Worm (Caenorhabditis elegans) whole organism, early embryonic: ENCODE data around the gene nhr-218.

Source experiments
- B0310.2 ChIP-seq: sonication (generic microtip); optimal IDR thresholded peaks from 2 replicates; lab custom pipeline; 2016; ENCODE audit warnings: mild to moderate bottlenecking, missing genetic modification characterization, missing compliant biosample characterization
- F13C5.2 ChIP-seq: sonication (generic microtip); optimal IDR thresholded peaks from 2 replicates; lab custom pipeline; 2017; ENCODE audit warnings: mild to moderate bottlenecking, missing genetic modification characterization, inconsistent platforms, missing compliant biosample characterization
- aly-1 ChIP-seq: sonication (generic microtip); optimal IDR thresholded peaks from 2 replicates; lab custom pipeline; 2016; ENCODE audit warnings: missing genetic modification characterization, missing compliant biosample characterization
- ama-1 ChIP-seq: fragments of 150-350 bp; optimal IDR thresholded peaks from 2 replicates; lab custom pipeline; 2014
- ceh-13 ChIP-seq: fragments of 200-800 bp; sonication (Bioruptor generic); optimal IDR thresholded peaks from 2 replicates; lab custom pipeline; 2018; ENCODE audit warnings: mild to moderate bottlenecking, missing genetic modification characterization, missing compliant biosample characterization
- ceh-36 ChIP-seq: sonication (generic microtip); optimal IDR thresholded peaks from 2 replicates; lab custom pipeline; 2016; ENCODE audit warnings: missing genetic modification characterization, inconsistent platforms, missing compliant biosample characterization
- ets-7 ChIP-seq: sonication (generic microtip); optimal IDR thresholded peaks from 2 replicates; lab custom pipeline; 2016; ENCODE audit warnings: missing genotype, missing genetic modification characterization, missing compliant biosample characterization
- flt-1 ChIP-seq: fragments of 200-800 bp; sonication (Bioruptor generic); IDR thresholded peaks from 2 replicates; pipeline ENCODE4 v1.3.6; 2022; ENCODE audit warnings: missing genetic modification characterization, missing compliant biosample characterization
- hmbx-1 ChIP-seq: sonication (generic microtip); optimal IDR thresholded peaks from 2 replicates; lab custom pipeline; 2016; ENCODE audit warnings: mild to moderate bottlenecking, missing genetic modification characterization, missing compliant biosample characterization
- hmg-4 ChIP-seq: fragments of 200-800 bp; sonication (Bioruptor generic); optimal IDR thresholded peaks from 2 replicates; lab custom pipeline; 2018; ENCODE audit warnings: mild to moderate bottlenecking, missing genetic modification characterization, missing compliant biosample characterization
- hnd-1 ChIP-seq: sonication (generic microtip); optimal IDR thresholded peaks from 2 replicates; lab custom pipeline; 2016; ENCODE audit warnings: missing genetic modification characterization, missing compliant biosample characterization
- pes-1 ChIP-seq: fragments of 200-800 bp; sonication (Bioruptor generic); IDR thresholded peaks from 2 replicates; pipeline ENCODE4 v1.3.6; 2022; ENCODE audit warnings: missing genetic modification reagents, missing genetic modification characterization, missing compliant biosample characterization
- scrt-1 ChIP-seq: fragments of 200-800 bp; sonication (Bioruptor generic); IDR thresholded peaks from 2 replicates; pipeline ENCODE4 v1.3.6; 2022; ENCODE audit warnings: missing genetic modification characterization, missing compliant biosample characterization
- sea-1 ChIP-seq: fragments of 200-800 bp; sonication (Bioruptor generic); conservative IDR thresholded peaks from 2 replicates; pipeline ENCODE4 v1.3.6; 2022; ENCODE audit warnings: missing genetic modification characterization, missing compliant biosample characterization
- tbx-11 ChIP-seq: fragments of 200-800 bp; sonication (Bioruptor generic); IDR thresholded peaks from 2 replicates; pipeline ENCODE4 v1.3.6; 2022; ENCODE audit warnings: missing genetic modification characterization, missing compliant biosample characterization
- tbx-37 ChIP-seq: fragments of 200-800 bp; sonication (Bioruptor generic); conservative IDR thresholded peaks from 2 replicates; pipeline ENCODE4 v1.3.6; 2022; ENCODE audit warnings: missing genetic modification reagents, missing genetic modification characterization, missing compliant biosample characterization
- tra-4 ChIP-seq: sonication (generic microtip); optimal IDR thresholded peaks from 2 replicates; lab custom pipeline; 2017; ENCODE audit warnings: missing genetic modification characterization, missing compliant biosample characterization

nhr-218 gene

ce11 chrV:16298669-16299068 lies 40.4 kb downstream of the nhr-218 start, which contains the start of gene srbc-84:
Gene srbc-84, plus strand, starts transcription at chrV:16298969.
- TF ChIP-seq tbx-37 (GFP tag; lab: Robert Waterston, UW) (no peak), hmg-4 (GFP tag; lab: Kevin White, UChicago) (no peak), ceh-36 (no peak), scrt-1 (GFP tag; lab: Robert Waterston, UW) (no peak), flt-1 (GFP tag; lab: Robert Waterston, UW) (no peak), tra-4 (no peak), F13C5.2 (tag; lab: Kevin White, UChicago) (no peak), ama-1 (lab: Kevin White, UChicago) (no peak), ets-7 (tag; lab: Kevin White, UChicago) (no peak), aly-1 (tag; lab: Kevin White, UChicago) (no peak), sea-1 (GFP tag; lab: Robert Waterston, UW) (no peak), pes-1 (GFP tag; lab: Robert Waterston, UW) (no peak), tbx-11 (GFP tag; lab: Robert Waterston, UW) (no peak), B0310.2 (tag; lab: Kevin White, UChicago) (no peak), ceh-13 (no peak), hnd-1 (no peak), hmbx-1 (tag; lab: Kevin White, UChicago) (no peak)

- TF ChIP-seq hnd-1 (no peak), F13C5.2 (tag; lab: Kevin White, UChicago) (no peak), ceh-13 (no peak), tbx-11 (GFP tag; lab: Robert Waterston, UW) (no peak), B0310.2 (tag; lab: Kevin White, UChicago) (no peak), pes-1 (GFP tag; lab: Robert Waterston, UW) (no peak)
Measured at ce11 chrV:16299834-16300233, 41.6 kb downstream of the nhr-218 start.

- TF ChIP-seq flt-1 (GFP tag; lab: Robert Waterston, UW) (no peak), scrt-1 (GFP tag; lab: Robert Waterston, UW) (no peak), pes-1 (GFP tag; lab: Robert Waterston, UW) (no peak), tbx-11 (GFP tag; lab: Robert Waterston, UW) (no peak), tra-4 (no peak), F13C5.2 (tag; lab: Kevin White, UChicago) (no peak), ceh-36 (no peak), hmbx-1 (tag; lab: Kevin White, UChicago) (no peak), ama-1 (lab: Kevin White, UChicago) (no peak), hnd-1 (no peak), ets-7 (tag; lab: Kevin White, UChicago) (no peak), hmg-4 (GFP tag; lab: Kevin White, UChicago) (no peak), tbx-37 (GFP tag; lab: Robert Waterston, UW) (no peak), ceh-13 (no peak), sea-1 (GFP tag; lab: Robert Waterston, UW) (no peak), B0310.2 (tag; lab: Kevin White, UChicago) (no peak), aly-1 (tag; lab: Kevin White, UChicago) (no peak)
Measured at ce11 chrV:16300276-16300675, 42.0 kb downstream of the nhr-218 start, which contains the start of gene srbc-82. Gene srbc-82, plus strand, starts transcription at chrV:16300576.

- TF ChIP-seq ama-1 (lab: Kevin White, UChicago): no peak
- TF ChIP-seq ets-7 (tag; lab: Kevin White, UChicago): no peak
- TF ChIP-seq tra-4: no peak
Measured at ce11 chrV:16302439-16302838, 44.2 kb downstream of the nhr-218 start, which contains the start of the genes C31A11.13 and oac-6. Gene C31A11.13, minus strand, starts transcription at chrV:16302551. Gene oac-6, plus strand, starts transcription at chrV:16302717.

- TF ChIP-seq hmg-4 (GFP tag; lab: Kevin White, UChicago) (no peak), ceh-13 (no peak)
Measured at ce11 chrV:16307253-16307652, 49.0 kb downstream of the nhr-218 start, which contains the start of gene srxa-7. Gene srxa-7, plus strand, starts transcription at chrV:16307553.

- no peak for TF ChIP-seq pes-1 (GFP tag; lab: Robert Waterston, UW)
- TF ChIP-seq sea-1 (GFP tag; lab: Robert Waterston, UW): no peak
- TF ChIP-seq hmbx-1 (tag; lab: Kevin White, UChicago): no peak
- TF ChIP-seq tbx-11 (GFP tag; lab: Robert Waterston, UW): no peak
- TF ChIP-seq ceh-36: no peak
- TF ChIP-seq hnd-1: no peak
- TF ChIP-seq tbx-37 (GFP tag; lab: Robert Waterston, UW): no peak
- TF ChIP-seq scrt-1 (GFP tag; lab: Robert Waterston, UW): no peak
- TF ChIP-seq tra-4: no peak
- no peak for TF ChIP-seq ceh-13
- no peak for TF ChIP-seq aly-1 (tag; lab: Kevin White, UChicago)
- TF ChIP-seq flt-1 (GFP tag; lab: Robert Waterston, UW): no peak
- no peak for TF ChIP-seq F13C5.2 (tag; lab: Kevin White, UChicago)
- TF ChIP-seq ets-7 (tag; lab: Kevin White, UChicago): no peak
- TF ChIP-seq ama-1 (lab: Kevin White, UChicago): no peak
- no peak for TF ChIP-seq B0310.2 (tag; lab: Kevin White, UChicago)
- no peak for TF ChIP-seq hmg-4 (GFP tag; lab: Kevin White, UChicago)
Measured at ce11 chrV:16308343-16308742, 50.1 kb downstream of the nhr-218 start.

ce11 chrV:16309523-16309922 lies 51.3 kb downstream of the nhr-218 start, which contains the start of gene oac-7:
Gene oac-7, plus strand, starts transcription at chrV:16309805.
- TF ChIP-seq hnd-1: no peak
- no peak for TF ChIP-seq aly-1 (tag; lab: Kevin White, UChicago)
- no peak for TF ChIP-seq sea-1 (GFP tag; lab: Robert Waterston, UW)
- TF ChIP-seq F13C5.2 (tag; lab: Kevin White, UChicago): no peak
- TF ChIP-seq pes-1 (GFP tag; lab: Robert Waterston, UW): no peak
- no peak for TF ChIP-seq ceh-13
- TF ChIP-seq tra-4: no peak
- no peak for TF ChIP-seq ceh-36
- TF ChIP-seq B0310.2 (tag; lab: Kevin White, UChicago): no peak
- no peak for TF ChIP-seq ets-7 (tag; lab: Kevin White, UChicago)
- TF ChIP-seq tbx-37 (GFP tag; lab: Robert Waterston, UW): no peak
